In genomic region chr3R:9747272-9747874, dm6 we compare ENCODE assay signal across 5 fruit fly cellular contexts.
TF ChIP-seq lines count a peak whose summit lies in the region.

Gene CG12948, minus strand, starts transcription at chr3R:9747744.

- no peak for TF ChIP-seq CTCF in whole organism, embryonic (GFP tag; optimal IDR thresholded peaks at IDR 0.05; lab: Kevin White, UChicago)

TF ChIP-seq in whole organism, adult, 20 proteins besides CTCF, POLR2A, EP300 and RAD21 (continues in another document):
- TF ChIP-seq CG11617 (GFP tag; optimal IDR thresholded peaks at IDR 0.05; lab: Kevin White, UChicago) (peak; percentile 61), CG7101 (tag; optimal IDR thresholded peaks at IDR 0.05; lab: Kevin White, UChicago) (peak; percentile 77), Mnt (GFP tag; optimal IDR thresholded peaks at IDR 0.05; lab: Kevin White, UChicago) (peak; percentile 61), CG33017 (tag; optimal IDR thresholded peaks at IDR 0.05; lab: Kevin White, UChicago) (peak; percentile 64), cic (GFP tag; optimal IDR thresholded peaks at IDR 0.05; lab: Kevin White, UChicago) (peak; percentile 9), pad (GFP tag; optimal IDR thresholded peaks at IDR 0.05; lab: Kevin White, UChicago) (peak; percentile 40), ovo (GFP tag; optimal IDR thresholded peaks at IDR 0.05; lab: Kevin White, UChicago) (no peak), tj (GFP tag; optimal IDR thresholded peaks at IDR 0.05; lab: Kevin White, UChicago) (peak; percentile 43), CG5204 (GFP tag; optimal IDR thresholded peaks at IDR 0.05; lab: Kevin White, UChicago) (no peak), bab1 (GFP tag; optimal IDR thresholded peaks at IDR 0.05; lab: Kevin White, UChicago) (peak; percentile 68), cnc (optimal IDR thresholded peaks at IDR 0.05; lab: Kevin White, UChicago) (no peak), CG1620 (GFP tag; optimal IDR thresholded peaks at IDR 0.05; lab: Kevin White, UChicago) (peak; percentile 65), kay (GFP tag; lab: Kevin White, UChicago; ENCODE audit: borderline replicate concordance) (no peak), Hr96 (GFP tag; optimal IDR thresholded peaks at IDR 0.05; lab: Kevin White, UChicago) (no peak), Crg-1 (GFP tag; optimal IDR thresholded peaks at IDR 0.05; lab: Kevin White, UChicago) (peak; percentile 43), CG12768 (GFP tag; optimal IDR thresholded peaks at IDR 0.05; lab: Kevin White, UChicago) (peak; percentile 36), CG7045 (GFP tag; optimal IDR thresholded peaks at IDR 0.05; lab: Kevin White, UChicago) (peak; percentile 27), Clk (GFP tag; optimal IDR thresholded peaks at IDR 0.05; lab: Kevin White, UChicago) (no peak)

TF ChIP-seq in whole organism, embryonic, 481 proteins besides CTCF, POLR2A, EP300 and RAD21 (continues in another document):
- TF ChIP-seq fd96Cb (tag; optimal IDR thresholded peaks at IDR 0.05; lab: Kevin White, UChicago) (peak; percentile 3), tin (GFP tag; optimal IDR thresholded peaks at IDR 0.05; lab: Kevin White, UChicago) (peak; percentile 50), CG1603 (tag; optimal IDR thresholded peaks at IDR 0.05; lab: Kevin White, UChicago) (peak; percentile 50), Ssrp (tag; optimal IDR thresholded peaks at IDR 0.05; lab: Kevin White, UChicago) (no peak), CG16813 (GFP tag; IDR thresholded peaks at IDR 0.05; lab: Robert Waterston, UW; ENCODE audit: partially characterized antibody) (peak; percentile 89), dysf (GFP tag; IDR thresholded peaks at IDR 0.05; lab: Robert Waterston, UW) (peak; percentile 67; the same call in 2 of the 3 replicates), lilli (GFP tag; optimal IDR thresholded peaks at IDR 0.05; lab: Kevin White, UChicago) (peak; percentile 72), CG12391 (tag; optimal IDR thresholded peaks at IDR 0.05; lab: Kevin White, UChicago) (peak; percentile 70), Mad (GFP tag; optimal IDR thresholded peaks at IDR 0.05; lab: Kevin White, UChicago) (no peak), CG17912 (GFP tag; optimal IDR thresholded peaks at IDR 0.05; lab: Kevin White, UChicago) (no peak), CoRest (tag; optimal IDR thresholded peaks at IDR 0.05; lab: Kevin White, UChicago) (peak; percentile 58), dm (GFP tag; optimal IDR thresholded peaks at IDR 0.05; lab: Kevin White, UChicago) (peak; percentile 22), MESR4 (GFP tag; optimal IDR thresholded peaks at IDR 0.05; lab: Kevin White, UChicago) (peak; percentile 82), CG16815 (GFP tag; optimal IDR thresholded peaks at IDR 0.05; lab: Kevin White, UChicago) (no peak), Mes4 (GFP tag; optimal IDR thresholded peaks at IDR 0.05; lab: Kevin White, UChicago) (no peak), nmo (GFP tag; optimal IDR thresholded peaks at IDR 0.05; lab: Kevin White, UChicago) (peak; percentile 49), zen (tag; optimal IDR thresholded peaks at IDR 0.05; lab: Kevin White, UChicago) (no peak), CG9797 (GFP tag; optimal IDR thresholded peaks at IDR 0.05; lab: Kevin White, UChicago) (no peak)

TF ChIP-seq in whole organism, prepupa, 60 proteins besides CTCF, POLR2A, EP300 and RAD21:
- peak; percentile 49 for TF ChIP-seq CG6792 (GFP tag; optimal IDR thresholded peaks at IDR 0.05; lab: Kevin White, UChicago)
- TF ChIP-seq Gug (GFP tag; IDR thresholded peaks at IDR 0.05; lab: Robert Waterston, UW): 0 out of 2 replicates have a peak, but pooled peaks have one; percentile 14
- peak; percentile 86 for TF ChIP-seq Eip78C (GFP tag; lab: Kevin White, UChicago)
- peak; percentile 47; the same call in 2 of the 3 replicates for TF ChIP-seq eg (GFP tag; IDR thresholded peaks at IDR 0.05; lab: Robert Waterston, UW)
- peak; percentile 69 for TF ChIP-seq CG6854 (GFP tag; optimal IDR thresholded peaks at IDR 0.05; lab: Kevin White, UChicago)
- TF ChIP-seq CG4318 (GFP tag; optimal IDR thresholded peaks at IDR 0.05; lab: Kevin White, UChicago): no peak
- peak; percentile 67 for TF ChIP-seq lz (GFP tag; optimal IDR thresholded peaks at IDR 0.05; lab: Kevin White, UChicago)
- TF ChIP-seq esn (GFP tag; optimal IDR thresholded peaks at IDR 0.05; lab: Kevin White, UChicago): peak; percentile 80
- TF ChIP-seq CG1621 (tag; optimal IDR thresholded peaks at IDR 0.05; lab: Kevin White, UChicago): peak; percentile 50
- no peak for TF ChIP-seq CG3919 (GFP tag; optimal IDR thresholded peaks at IDR 0.05; lab: Kevin White, UChicago)
- TF ChIP-seq CG10631 (GFP tag; optimal IDR thresholded peaks at IDR 0.05; lab: Kevin White, UChicago): no peak
- TF ChIP-seq Lpt (GFP tag; optimal IDR thresholded peaks at IDR 0.05; lab: Kevin White, UChicago): peak; percentile 51
- TF ChIP-seq CG8119 (GFP tag; IDR thresholded peaks at IDR 0.05; lab: Robert Waterston, UW): peak; percentile 48; the same call in 1 of the 3 replicates
- TF ChIP-seq CG6276 (GFP tag; optimal IDR thresholded peaks at IDR 0.05; lab: Kevin White, UChicago): no peak
- peak; percentile 64 for TF ChIP-seq CG3032 (tag; optimal IDR thresholded peaks at IDR 0.05; lab: Kevin White, UChicago)
- TF ChIP-seq CG31627 (GFP tag; optimal IDR thresholded peaks at IDR 0.05; lab: Kevin White, UChicago): peak; percentile 60
- peak; percentile 39 for TF ChIP-seq Eip93F (GFP tag; optimal IDR thresholded peaks at IDR 0.05; lab: Kevin White, UChicago)
- peak; percentile 45 for TF ChIP-seq Blimp-1 (GFP tag; optimal IDR thresholded peaks at IDR 0.05; lab: Kevin White, UChicago)
- no peak for TF ChIP-seq svp (GFP tag; lab: Kevin White, UChicago)

TF ChIP-seq in whole organism, pupa, 21 proteins besides CTCF, POLR2A, EP300 and RAD21:
- TF ChIP-seq Ets98B (GFP tag; IDR thresholded peaks at IDR 0.05; lab: Robert Waterston, UW): peak; percentile 35; the same call in 1 of the 2 replicates
- peak; percentile 47; the same call in 1 of the 3 replicates for TF ChIP-seq CG4496 (GFP tag; IDR thresholded peaks at IDR 0.05; lab: Robert Waterston, UW)
- TF ChIP-seq CG17806 (tag; optimal IDR thresholded peaks at IDR 0.05; lab: Kevin White, UChicago): peak; percentile 23
- peak; percentile 24; the same call in 1 of the 2 replicates for TF ChIP-seq CG32121 (GFP tag; IDR thresholded peaks at IDR 0.05; lab: Robert Waterston, UW)
- peak; percentile 55 for TF ChIP-seq Snoo (tag; optimal IDR thresholded peaks at IDR 0.05; lab: Kevin White, UChicago)
- no peak for TF ChIP-seq CG14655 (GFP tag; optimal IDR thresholded peaks at IDR 0.05; lab: Kevin White, UChicago)
- TF ChIP-seq CG10348 (GFP tag; IDR thresholded peaks at IDR 0.05; lab: Robert Waterston, UW): no peak
- TF ChIP-seq CG15710 (tag; optimal IDR thresholded peaks at IDR 0.05; lab: Kevin White, UChicago): peak; percentile 53
- no peak for TF ChIP-seq CG13204 (GFP tag; optimal IDR thresholded peaks at IDR 0.05; lab: Kevin White, UChicago)
- TF ChIP-seq D1 (tag; optimal IDR thresholded peaks at IDR 0.05; lab: Kevin White, UChicago): no peak
- peak; percentile 29 for TF ChIP-seq gl (tag; optimal IDR thresholded peaks at IDR 0.05; lab: Kevin White, UChicago)
- TF ChIP-seq fd96Ca (GFP tag; IDR thresholded peaks at IDR 0.05; lab: Robert Waterston, UW): peak; percentile 7; the same call in 1 of the 3 replicates
- TF ChIP-seq CG9948 (tag; optimal IDR thresholded peaks at IDR 0.05; lab: Kevin White, UChicago): peak; percentile 24
- peak; percentile 51 for TF ChIP-seq EcR (GFP tag; optimal IDR thresholded peaks at IDR 0.05; lab: Kevin White, UChicago)

TF ChIP-seq in whole organism, wandering third instar larva, 38 proteins besides CTCF, POLR2A, EP300 and RAD21 (continues in another document):
- TF ChIP-seq dl (GFP tag; optimal IDR thresholded peaks at IDR 0.05; lab: Kevin White, UChicago; ENCODE audit: insufficient read depth in 1 of 2, partially characterized antibody in 2 of 2) (no peak), pan (optimal IDR thresholded peaks at IDR 0.05; lab: Kevin White, UChicago) (no peak), psq (GFP tag; optimal IDR thresholded peaks at IDR 0.05; lab: Kevin White, UChicago) (peak; percentile 53), fru (GFP tag; optimal IDR thresholded peaks at IDR 0.05; lab: Kevin White, UChicago) (no peak), CrebA (GFP tag; optimal IDR thresholded peaks at IDR 0.05; lab: Kevin White, UChicago; ENCODE audit: borderline replicate concordance) (no peak), N (GFP tag; optimal IDR thresholded peaks at IDR 0.05; lab: Kevin White, UChicago) (no peak), Myc (optimal IDR thresholded peaks at IDR 0.05; lab: Kevin White, UChicago) (peak; percentile 50), Hr83 (GFP tag; optimal IDR thresholded peaks at IDR 0.05; lab: Kevin White, UChicago; ENCODE audit: poor library complexity, severe bottlenecking) (no peak), Vsx2 (GFP tag; optimal IDR thresholded peaks at IDR 0.05; lab: Kevin White, UChicago; ENCODE audit: partially characterized antibody) (no peak), Sp1 (GFP tag; optimal IDR thresholded peaks at IDR 0.05; lab: Kevin White, UChicago) (peak; percentile 76), jim (GFP tag; optimal IDR thresholded peaks at IDR 0.05; lab: Kevin White, UChicago) (no peak), foxo (GFP tag; optimal IDR thresholded peaks at IDR 0.05; lab: Kevin White, UChicago) (peak in 1 of 2 experiments; percentile 32), CG9705 (GFP tag; optimal IDR thresholded peaks at IDR 0.05; lab: Kevin White, UChicago) (peak; percentile 74), dmrt93B (GFP tag; optimal IDR thresholded peaks at IDR 0.05; lab: Kevin White, UChicago) (no peak), woc (GFP tag; optimal IDR thresholded peaks at IDR 0.05; lab: Kevin White, UChicago) (peak; percentile 96), h (GFP tag; optimal IDR thresholded peaks at IDR 0.05; lab: Kevin White, UChicago) (no peak), ey (GFP tag; optimal IDR thresholded peaks at IDR 0.05; lab: Kevin White, UChicago) (peak; percentile 51), dsf (GFP tag; optimal IDR thresholded peaks at IDR 0.05; lab: Kevin White, UChicago; ENCODE audit: borderline replicate concordance) (peak; percentile 10), sv (GFP tag; optimal IDR thresholded peaks at IDR 0.05; lab: Kevin White, UChicago) (peak; percentile 55), Abd-B (GFP tag; optimal IDR thresholded peaks at IDR 0.05; lab: Kevin White, UChicago) (no peak), Jra (GFP tag; optimal IDR thresholded peaks at IDR 0.05; lab: Kevin White, UChicago) (no peak), OdsH (GFP tag; optimal IDR thresholded peaks at IDR 0.05; lab: Kevin White, UChicago) (peak; percentile 55), Dfd (GFP tag; optimal IDR thresholded peaks at IDR 0.05; lab: Kevin White, UChicago) (no peak), GATAd (GFP tag; optimal IDR thresholded peaks at IDR 0.05; lab: Kevin White, UChicago) (no peak), tai (GFP tag; optimal IDR thresholded peaks at IDR 0.05; lab: Kevin White, UChicago) (no peak), Mio (GFP tag; optimal IDR thresholded peaks at IDR 0.05; lab: Kevin White, UChicago) (no peak), CG32264 (GFP tag; optimal IDR thresholded peaks at IDR 0.05; lab: Kevin White, UChicago) (no peak), Dif (GFP tag; optimal IDR thresholded peaks at IDR 0.05; lab: Kevin White, UChicago; ENCODE audit: partially characterized antibody) (peak; percentile 17), Hnf4 (GFP tag; optimal IDR thresholded peaks at IDR 0.05; lab: Kevin White, UChicago) (no peak)
